Fruit fly (Drosophila melanogaster) whole organism, wandering third instar larva: ENCODE results near the gene CG31038.

ENCODE experiments used
- Abd-B ChIP-seq: fragments of >200 bp; optimal IDR thresholded peaks from 2 replicates; lab custom pipeline; 2017; ENCODE audit warnings: missing biosample characterization, missing genetic modification characterization
- CG32264 ChIP-seq: fragments of 200-800 bp; sonication (Bioruptor generic); optimal IDR thresholded peaks from 2 replicates; lab custom pipeline; 2016; ENCODE audit warnings: missing biosample characterization, missing genetic modification characterization
- CG9705 ChIP-seq: fragments of 200-800 bp; sonication (Bioruptor generic); optimal IDR thresholded peaks from 2 replicates; lab custom pipeline; 2018; ENCODE audit warnings: missing biosample characterization, mild to moderate bottlenecking, missing genetic modification characterization
- CrebA ChIP-seq: fragments of 200-800 bp; sonication (Bioruptor generic); optimal IDR thresholded peaks from 2 replicates; lab custom pipeline; 2016; ENCODE audit warnings: missing biosample characterization, mild to moderate bottlenecking, missing genetic modification characterization, borderline replicate concordance
- Dfd ChIP-seq: fragments of >200 bp; optimal IDR thresholded peaks from 2 replicates; lab custom pipeline; 2017; ENCODE audit warnings: missing biosample characterization, missing genetic modification characterization
- Dif ChIP-seq: fragments of 200-275, 200-300 bp; sonication (Bioruptor generic); optimal IDR thresholded peaks from 2 replicates; lab custom pipeline; 2018; ENCODE audit warnings: missing biosample characterization, missing genetic modification characterization; ENCODE audit not compliant: partially characterized antibody
- GATAd ChIP-seq: sonication (Bioruptor generic); optimal IDR thresholded peaks from 2 replicates; lab custom pipeline; 2016; ENCODE audit warnings: missing biosample characterization, missing genetic modification characterization
- HLH106 ChIP-seq: fragments of 200-800 bp; optimal IDR thresholded peaks from 3 replicates; lab custom pipeline; 2019; ENCODE audit warnings: missing biosample characterization, mild to moderate bottlenecking, missing genetic modification characterization, moderate library complexity
- Hnf4 ChIP-seq: fragments of 200-800 bp; sonication (Bioruptor generic); optimal IDR thresholded peaks from 2 replicates; lab custom pipeline; 2016; ENCODE audit warnings: missing biosample characterization, mild to moderate bottlenecking, missing genetic modification characterization
- Hr78 ChIP-seq: fragments of >200 bp; optimal IDR thresholded peaks from 2 replicates; lab custom pipeline; 2017; ENCODE audit warnings: missing biosample characterization, missing genetic modification characterization
- Hr83 ChIP-seq: fragments of 200-300 bp; sonication (Bioruptor generic); optimal IDR thresholded peaks from 2 replicates; lab custom pipeline; 2016; ENCODE audit warnings: missing biosample characterization, mild to moderate bottlenecking, missing genetic modification characterization, moderate library complexity; ENCODE audit not compliant: poor library complexity, severe bottlenecking
- Jra ChIP-seq: sonication (Bioruptor generic); optimal IDR thresholded peaks from 2 replicates; lab custom pipeline; 2016; ENCODE audit warnings: missing biosample characterization, missing genetic modification characterization
- Mio ChIP-seq: sonication (Bioruptor generic); optimal IDR thresholded peaks from 2 replicates; lab custom pipeline; 2016; ENCODE audit warnings: missing biosample characterization, missing genetic modification characterization
- Myc ChIP-seq: fragments of >200 bp; optimal IDR thresholded peaks from 2 replicates; lab custom pipeline; 2017
- N ChIP-seq: fragments of >200 bp; optimal IDR thresholded peaks from 2 replicates; lab custom pipeline; 2018; ENCODE audit warnings: missing biosample characterization, missing external identifiers, missing genetic modification characterization
- OdsH ChIP-seq: fragments of 200-800 bp; sonication (Bioruptor generic); optimal IDR thresholded peaks from 2 replicates; lab custom pipeline; 2016; ENCODE audit warnings: missing biosample characterization, mild to moderate bottlenecking, missing genetic modification characterization
- Rel ChIP-seq, 2 experiments: fragments of 200-800 bp; sonication (Bioruptor generic) in 1 of 2; optimal IDR thresholded peaks; 2 replicates in 1 of 2; 3 replicates in 1 of 2; lab custom pipeline; 2016 to 2019; ENCODE audit warnings: mild to moderate bottlenecking in 2 of 2, missing biosample characterization in 2 of 2, missing genetic modification characterization in 2 of 2, moderate library complexity in 1 of 2
- Sp1 ChIP-seq: fragments of 200-800 bp; sonication (Bioruptor generic); optimal IDR thresholded peaks from 3 replicates; lab custom pipeline; 2019; ENCODE audit warnings: missing biosample characterization, mild to moderate bottlenecking, missing genetic modification characterization, moderate library complexity
- Vsx2 ChIP-seq: fragments of 200-300, 225-300 bp; sonication (Bioruptor generic); optimal IDR thresholded peaks from 2 replicates; lab custom pipeline; 2018; ENCODE audit warnings: missing biosample characterization, missing genetic modification characterization; ENCODE audit not compliant: partially characterized antibody
- br ChIP-seq: fragments of 200-800 bp; sonication (Bioruptor generic); optimal IDR thresholded peaks from 2 replicates; lab custom pipeline; 2016; ENCODE audit warnings: missing biosample characterization, missing genetic modification characterization
- brk ChIP-seq: fragments of 200-800 bp; sonication (Bioruptor generic); optimal IDR thresholded peaks from 2 replicates; lab custom pipeline; 2016; ENCODE audit warnings: missing biosample characterization, mild to moderate bottlenecking, missing genetic modification characterization
- dl ChIP-seq, 2 experiments: fragments of 175-275, 200-275 bp in 1 of 2; fragments of 200-275 bp in 1 of 2; sonication (Bioruptor generic); optimal IDR thresholded peaks; lab custom pipeline; 2018; ENCODE audit warnings: mild to moderate bottlenecking in 2 of 2, missing biosample characterization in 2 of 2, missing genetic modification characterization in 2 of 2, moderate library complexity in 2 of 2; ENCODE audit not compliant: partially characterized antibody in 2 of 2, insufficient read depth in 1 of 2
- dmrt93B ChIP-seq: fragments of 200-800 bp; sonication (Bioruptor generic); optimal IDR thresholded peaks from 2 replicates; lab custom pipeline; 2018; ENCODE audit warnings: missing biosample characterization, mild to moderate bottlenecking, missing genetic modification characterization
- dsf ChIP-seq: sonication (Bioruptor generic); optimal IDR thresholded peaks from 2 replicates; lab custom pipeline; 2016; ENCODE audit warnings: missing biosample characterization, missing genetic modification characterization, borderline replicate concordance
- ey ChIP-seq: fragments of 200-800 bp; sonication (Bioruptor generic); optimal IDR thresholded peaks from 2 replicates; lab custom pipeline; 2016; ENCODE audit warnings: missing biosample characterization, missing genetic modification characterization
- foxo ChIP-seq, 2 experiments: fragments of 200-800 bp; sonication (Bioruptor generic); optimal IDR thresholded peaks; 2 replicates in 1 of 2; 3 replicates in 1 of 2; lab custom pipeline; 2016 to 2017; ENCODE audit warnings: missing biosample characterization in 2 of 2, missing genetic modification characterization in 2 of 2
- fru ChIP-seq: fragments of 200-800 bp; sonication (Bioruptor generic); optimal IDR thresholded peaks from 3 replicates; lab custom pipeline; 2016; ENCODE audit warnings: missing biosample characterization, mild to moderate bottlenecking, missing genetic modification characterization
- h ChIP-seq: fragments of 200-800 bp; sonication (Bioruptor generic); optimal IDR thresholded peaks from 3 replicates; lab custom pipeline; 2016; ENCODE audit warnings: missing biosample characterization, mild to moderate bottlenecking, missing genetic modification characterization
- jim ChIP-seq: fragments of 175-275, 200-325 bp; sonication (Bioruptor generic); optimal IDR thresholded peaks from 2 replicates; lab custom pipeline; 2016; ENCODE audit warnings: missing biosample characterization, mild to moderate bottlenecking, missing genetic modification characterization
- lola ChIP-seq: fragments of >200 bp; optimal IDR thresholded peaks from 2 replicates; lab custom pipeline; 2017; ENCODE audit warnings: missing biosample characterization, missing genetic modification characterization
- pan ChIP-seq: fragments of >200 bp; optimal IDR thresholded peaks from 2 replicates; lab custom pipeline; 2017
- psq ChIP-seq: fragments of 200-800 bp; sonication (Bioruptor generic); optimal IDR thresholded peaks from 3 replicates; lab custom pipeline; 2017; ENCODE audit warnings: missing biosample characterization, mild to moderate bottlenecking, missing genetic modification characterization, moderate library complexity
- rgr ChIP-seq: fragments of 200-800 bp; sonication (Bioruptor generic); optimal IDR thresholded peaks from 3 replicates; lab custom pipeline; 2016; ENCODE audit warnings: missing biosample characterization, mild to moderate bottlenecking, missing genetic modification characterization
- sage ChIP-seq: fragments of 200-800 bp; sonication (Bioruptor generic); optimal IDR thresholded peaks from 2 replicates; lab custom pipeline; 2016; ENCODE audit warnings: missing biosample characterization, mild to moderate bottlenecking, missing genetic modification characterization
- sv ChIP-seq: fragments of 200-800 bp; sonication (Bioruptor generic); optimal IDR thresholded peaks from 3 replicates; lab custom pipeline; 2016; ENCODE audit warnings: missing biosample characterization, missing genetic modification characterization
- tai ChIP-seq: sonication (Bioruptor generic); optimal IDR thresholded peaks from 2 replicates; lab custom pipeline; 2016; ENCODE audit warnings: missing biosample characterization, missing genetic modification characterization
- usp ChIP-seq: fragments of >200 bp; optimal IDR thresholded peaks from 2 replicates; lab custom pipeline; 2017; ENCODE audit warnings: missing biosample characterization, missing genetic modification characterization
- woc ChIP-seq: sonication (Bioruptor generic); optimal IDR thresholded peaks from 2 replicates; lab custom pipeline; 2016; ENCODE audit warnings: missing biosample characterization, mild to moderate bottlenecking, missing genetic modification characterization

The CG31038 gene

dm6 chr3R:29876733-29877193, at the start of gene CG31038:
TSS of gene CG31038 (plus strand) at chr3R:29877059.
- TF ChIP-seq h (GFP tag; lab: Kevin White, UChicago) (peak; percentile 65), sage (GFP tag; lab: Kevin White, UChicago) (peak; percentile 62), pan (lab: Kevin White, UChicago) (no peak), CrebA (GFP tag; lab: Kevin White, UChicago) (no peak), HLH106 (peak; percentile 35), Jra (GFP tag; lab: Kevin White, UChicago) (peak; percentile 43), sv (no peak), foxo (GFP tag; optimal IDR thresholded peaks at IDR 0.05; lab: Kevin White, UChicago) (peak in 1 of 2 experiments; percentile 37), lola (no peak), N (GFP tag; lab: Kevin White, UChicago) (peak; percentile 34), psq (peak; percentile 44), CG9705 (GFP tag; lab: Kevin White, UChicago) (no peak), br (peak; percentile 59), Vsx2 (peak; percentile 46), usp (GFP tag; lab: Kevin White, UChicago) (no peak), Myc (lab: Kevin White, UChicago) (no peak), jim (GFP tag; lab: Kevin White, UChicago) (no peak), tai (no peak), GATAd (GFP tag; lab: Kevin White, UChicago) (no peak), woc (GFP tag; lab: Kevin White, UChicago) (peak; percentile 92), dl (GFP tag; optimal IDR thresholded peaks at IDR 0.05; lab: Kevin White, UChicago; ENCODE audit: insufficient read depth in 1 of 2, partially characterized antibody in 2 of 2) (peak; percentile 66 to 76), CG32264 (GFP tag; lab: Kevin White, UChicago) (no peak), Abd-B (GFP tag; lab: Kevin White, UChicago) (no peak), Hr78 (GFP tag; lab: Kevin White, UChicago) (no peak), fru (peak; percentile 51), dsf (GFP tag; lab: Kevin White, UChicago) (no peak), Mio (GFP tag; lab: Kevin White, UChicago) (no peak), brk (peak; percentile 71), rgr (GFP tag; lab: Kevin White, UChicago) (peak; percentile 15), Hr83 (GFP tag; lab: Kevin White, UChicago) (peak; percentile 78), dmrt93B (GFP tag; lab: Kevin White, UChicago) (peak; percentile 16), Dfd (GFP tag; lab: Kevin White, UChicago) (no peak), OdsH (GFP tag; lab: Kevin White, UChicago) (peak; percentile 59), Hnf4 (GFP tag; lab: Kevin White, UChicago) (peak; percentile 63), Sp1 (GFP tag; lab: Kevin White, UChicago) (peak; percentile 39), Rel (GFP tag; optimal IDR thresholded peaks at IDR 0.05; lab: Kevin White, UChicago) (no peak), Rel (tag; optimal IDR thresholded peaks at IDR 0.05; lab: Kevin White, UChicago) (peak; percentile 67), Dif (GFP tag; lab: Kevin White, UChicago) (peak; percentile 92), ey (GFP tag; lab: Kevin White, UChicago) (peak; percentile 55)

dm6 chr3R:29829228-29829786, 47.6 kb upstream of the CG31038 start:
- TF ChIP-seq fru: no peak
- TF ChIP-seq Rel (GFP tag; optimal IDR thresholded peaks at IDR 0.05; lab: Kevin White, UChicago): peak; percentile 14
- TF ChIP-seq Rel (tag; optimal IDR thresholded peaks at IDR 0.05; lab: Kevin White, UChicago): no peak
- TF ChIP-seq rgr (GFP tag; lab: Kevin White, UChicago): no peak
- no peak for TF ChIP-seq sage (GFP tag; lab: Kevin White, UChicago)
- TF ChIP-seq Vsx2: peak; percentile 37
